Worm (Caenorhabditis elegans) whole organism, L3 larva: ENCODE data around the gene C08F1.6.

ENCODE experiments used
- aly-2 ChIP-seq: fragments of 150-350 bp; optimal IDR thresholded peaks from 2 replicates; lab custom pipeline; 2014; ENCODE audit warnings: missing biosample characterization, missing genetic modification characterization
- ama-1 ChIP-seq: fragments of 150-350 bp; optimal IDR thresholded peaks from 2 replicates; lab custom pipeline; 2018
- ceh-16 ChIP-seq: sonication (generic microtip); optimal IDR thresholded peaks from 2 replicates; lab custom pipeline; 2017; ENCODE audit warnings: missing biosample characterization, missing genetic modification characterization
- ceh-9 ChIP-seq: sonication (generic microtip); optimal IDR thresholded peaks from 2 replicates; lab custom pipeline; 2018; ENCODE audit warnings: missing biosample characterization, missing genetic modification characterization
- daf-12 ChIP-seq: fragments of 150-350 bp; optimal IDR thresholded peaks from 2 replicates; lab custom pipeline; 2014; ENCODE audit warnings: missing biosample characterization, missing genetic modification reagents, missing genetic modification characterization
- egl-27 ChIP-seq: sonication (generic microtip); optimal IDR thresholded peaks from 4 replicates; lab custom pipeline; 2017; ENCODE audit warnings: missing biosample characterization, missing genetic modification reagents, missing genetic modification characterization
- egl-5 ChIP-seq: fragments of 150-350 bp; optimal IDR thresholded peaks from 2 replicates; lab custom pipeline; 2017; ENCODE audit warnings: missing biosample characterization, missing genetic modification reagents, missing genetic modification characterization, inconsistent platforms
- elt-2 ChIP-seq: sonication (generic microtip); optimal IDR thresholded peaks from 2 replicates; lab custom pipeline; 2016; ENCODE audit warnings: missing genetic modification reagents, mild to moderate bottlenecking, missing genetic modification characterization, missing compliant biosample characterization
- elt-3 ChIP-seq, 3 experiments: fragments of 150-350 bp in 1 of 3; sonication (generic microtip) in 2 of 3; optimal IDR thresholded peaks; 2 replicates in 2 of 3; 4 replicates in 1 of 3; lab custom pipeline; 2014 to 2017; ENCODE audit warnings: missing biosample characterization in 3 of 3, missing genetic modification characterization in 3 of 3
- eor-1 ChIP-seq, 2 experiments: fragments of 150-350 bp; optimal IDR thresholded peaks; 2 replicates each; lab custom pipeline; 2014 to 2018; ENCODE audit warnings: missing biosample characterization in 2 of 2, missing genetic modification characterization in 2 of 2
- fkh-10 ChIP-seq: sonication (generic microtip); optimal IDR thresholded peaks from 2 replicates; lab custom pipeline; 2017; ENCODE audit warnings: missing biosample characterization, missing genetic modification reagents, missing genetic modification characterization
- fkh-2 ChIP-seq: fragments of 150-350 bp; optimal IDR thresholded peaks from 2 replicates; lab custom pipeline; 2014; ENCODE audit warnings: missing biosample characterization, missing genetic modification reagents, missing genetic modification characterization
- fos-1 ChIP-seq: fragments of 150-350 bp; optimal IDR thresholded peaks from 2 replicates; lab custom pipeline; 2014; ENCODE audit warnings: missing biosample characterization, missing genetic modification characterization
- hmg-11 ChIP-seq: sonication (generic microtip); optimal IDR thresholded peaks from 2 replicates; lab custom pipeline; 2016; ENCODE audit warnings: missing genetic modification characterization, missing compliant biosample characterization
- lin-39 ChIP-seq: fragments of 150-350 bp; optimal IDR thresholded peaks from 2 replicates; lab custom pipeline; 2018; ENCODE audit warnings: missing biosample characterization, missing genetic modification reagents, missing genetic modification characterization
- lsy-12 ChIP-seq: sonication (generic microtip); optimal IDR thresholded peaks from 2 replicates; lab custom pipeline; 2016; ENCODE audit warnings: mild to moderate bottlenecking, missing genetic modification characterization, missing compliant biosample characterization
- mdl-1 ChIP-seq: fragments of 150-350 bp; optimal IDR thresholded peaks from 2 replicates; lab custom pipeline; 2014; ENCODE audit warnings: missing biosample characterization, missing genetic modification characterization
- mml-1 ChIP-seq: fragments of 150-350 bp; sonication (generic microtip); optimal IDR thresholded peaks from 3 replicates; lab custom pipeline; 2014; ENCODE audit warnings: missing biosample characterization, missing genetic modification characterization
- nfya-1 ChIP-seq: sonication (generic microtip); optimal IDR thresholded peaks from 2 replicates; lab custom pipeline; 2017; ENCODE audit warnings: missing genetic modification characterization, mild to moderate bottlenecking, missing compliant biosample characterization, antibody characterized with exemption, moderate library complexity; ENCODE audit not compliant: insufficient read depth
- nhr-12 ChIP-seq: fragments of 150-350 bp; optimal IDR thresholded peaks from 2 replicates; lab custom pipeline; 2014; ENCODE audit warnings: missing biosample characterization, missing genetic modification characterization
- nhr-23 ChIP-seq: fragments of 150-350 bp; optimal IDR thresholded peaks from 2 replicates; lab custom pipeline; 2014; ENCODE audit warnings: missing biosample characterization, missing genetic modification reagents, missing genetic modification characterization
- nhr-237 ChIP-seq: fragments of 150-350 bp; optimal IDR thresholded peaks from 2 replicates; lab custom pipeline; 2014; ENCODE audit warnings: missing biosample characterization, missing genetic modification characterization
- nhr-25 ChIP-seq: sonication (generic microtip); optimal IDR thresholded peaks from 2 replicates; lab custom pipeline; 2017; ENCODE audit warnings: missing biosample characterization, missing genetic modification characterization
- nhr-28 ChIP-seq: fragments of 150-350 bp; optimal IDR thresholded peaks from 2 replicates; lab custom pipeline; 2014; ENCODE audit warnings: missing biosample characterization, missing genetic modification characterization
- nhr-43 ChIP-seq: sonication (generic microtip); optimal IDR thresholded peaks from 2 replicates; lab custom pipeline; 2016; ENCODE audit warnings: mild to moderate bottlenecking, missing genetic modification characterization, missing compliant biosample characterization; ENCODE audit not compliant: poor library complexity, severe bottlenecking
- nhr-76 ChIP-seq: fragments of 150-350 bp; sonication (generic microtip); optimal IDR thresholded peaks from 5 replicates; lab custom pipeline; 2014; ENCODE audit warnings: missing biosample characterization, missing genetic modification characterization
- nhr-77 ChIP-seq: fragments of 150-350 bp; optimal IDR thresholded peaks from 2 replicates; lab custom pipeline; 2014; ENCODE audit warnings: missing biosample characterization, missing genetic modification characterization
- pha-4 ChIP-seq: fragments of 150-350 bp; optimal IDR thresholded peaks from 2 replicates; lab custom pipeline; 2014; ENCODE audit warnings: missing biosample characterization, missing genetic modification reagents, missing genetic modification characterization
- pqm-1 ChIP-seq: fragments of 150-350 bp; optimal IDR thresholded peaks from 2 replicates; lab custom pipeline; 2017; ENCODE audit warnings: missing biosample characterization, missing genetic modification characterization, inconsistent platforms
- skn-1 ChIP-seq: fragments of 150-350 bp; optimal IDR thresholded peaks from 2 replicates; lab custom pipeline; 2014; ENCODE audit warnings: missing biosample characterization, missing genetic modification characterization
- snpc-4 ChIP-seq: fragments of 150-350 bp; optimal IDR thresholded peaks from 2 replicates; lab custom pipeline; 2014; ENCODE audit warnings: missing biosample characterization, missing genetic modification characterization
- unc-39 ChIP-seq: sonication (generic microtip); optimal IDR thresholded peaks from 4 replicates; lab custom pipeline; 2017; ENCODE audit warnings: missing biosample characterization, missing genetic modification characterization
- ztf-11 ChIP-seq: fragments of 150-350 bp; optimal IDR thresholded peaks from 2 replicates; lab custom pipeline; 2014; ENCODE audit warnings: missing biosample characterization, missing genetic modification characterization
- ztf-4 ChIP-seq: fragments of 150-350 bp; optimal IDR thresholded peaks from 2 replicates; lab custom pipeline; 2014; ENCODE audit warnings: missing biosample characterization, missing genetic modification characterization

Gene C08F1.6

ce11 chrII:1767458-1767857 lies 20.5 kb downstream of the C08F1.6 start:
- TF ChIP-seq pqm-1 (tag; lab: Kevin White, UChicago) (peak; percentile 39), elt-2 (tag; lab: Kevin White, UChicago) (peak; percentile 75)

DNA sequence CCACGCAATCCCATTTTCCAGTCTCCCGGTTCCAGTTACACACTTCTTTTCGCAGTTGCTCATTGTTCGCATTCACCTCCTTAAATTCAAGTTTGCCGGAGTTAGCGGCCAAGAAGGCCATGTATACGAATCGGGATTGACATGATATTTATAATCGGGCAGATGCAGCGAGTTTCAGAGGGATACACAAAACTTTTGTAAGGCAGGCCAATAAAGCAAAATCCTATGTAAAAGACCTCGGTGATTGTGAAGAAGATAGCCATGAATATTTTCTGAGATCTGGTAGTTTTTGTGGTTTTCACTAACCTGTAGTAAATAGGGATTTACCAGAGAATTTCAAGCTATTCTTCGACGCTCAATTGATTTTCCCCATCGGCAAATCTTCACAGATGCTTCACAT lies 21.3 kb downstream of the C08F1.6 start:
- no peak for TF ChIP-seq ama-1 (lab: Kevin White, UChicago)
- TF ChIP-seq egl-27 (tag; lab: Kevin White, UChicago), result no peak
- no peak for TF ChIP-seq nhr-25
- no peak for TF ChIP-seq skn-1 (tag; lab: Kevin White, UChicago)
- TF ChIP-seq egl-5 (tag; lab: Kevin White, UChicago), result no peak
- no peak for TF ChIP-seq nhr-77
- TF ChIP-seq nfya-1 (tag; lab: Kevin White, UChicago), result no peak
- no peak for TF ChIP-seq aly-2 (tag; lab: Kevin White, UChicago)
- TF ChIP-seq nhr-43 (tag; lab: Kevin White, UChicago), result no peak
- TF ChIP-seq fkh-2, result no peak
- no peak for TF ChIP-seq nhr-237 (tag; lab: Kevin White, UChicago)
- no peak for TF ChIP-seq fkh-10 (GFP tag; lab: Kevin White, UChicago)
- no peak for TF ChIP-seq mdl-1

ce11 chrII:1763072-1763471 lies 24.9 kb downstream of the C08F1.6 start, which contains the start of gene math-28:
Gene math-28, plus strand, starts transcription at chrII:1763372.
- TF ChIP-seq ztf-4 (tag; lab: Kevin White, UChicago) (no peak), eor-1 (tag; optimal IDR thresholded peaks at IDR 0.05; lab: Kevin White, UChicago) (no peak), ceh-16 (tag; lab: Kevin White, UChicago) (no peak), pha-4 (no peak)

- TF ChIP-seq hmg-11 (tag; lab: Kevin White, UChicago), result no peak
- TF ChIP-seq nhr-12 (tag; lab: Kevin White, UChicago), result no peak
- TF ChIP-seq ztf-11, result no peak
- no peak for TF ChIP-seq nhr-76 (tag; lab: Kevin White, UChicago)
- no peak for TF ChIP-seq fkh-2
- TF ChIP-seq lsy-12 (tag; lab: Kevin White, UChicago), result no peak
- TF ChIP-seq pha-4, result no peak
- no peak for TF ChIP-seq nhr-28 (tag; lab: Kevin White, UChicago)
- TF ChIP-seq nhr-237 (tag; lab: Kevin White, UChicago), result no peak
- TF ChIP-seq elt-2 (tag; lab: Kevin White, UChicago), result no peak
- no peak for TF ChIP-seq nhr-25
- no peak for TF ChIP-seq fos-1 (tag; lab: Kevin White, UChicago)
- TF ChIP-seq mml-1, result no peak
- TF ChIP-seq pqm-1 (tag; lab: Kevin White, UChicago), result no peak
- TF ChIP-seq daf-12 (tag; lab: Kevin White, UChicago), result no peak
- no peak for TF ChIP-seq nhr-43 (tag; lab: Kevin White, UChicago)
- no peak for TF ChIP-seq nhr-23
- TF ChIP-seq lin-39 (tag; lab: Kevin White, UChicago), result no peak
- no peak for TF ChIP-seq ceh-9 (tag; lab: Kevin White, UChicago)
These were observed 26.4 kb downstream of the C08F1.6 start, which contains the start of gene F36H5.4 for ce11 chrII:1761564-1761963. Gene F36H5.4, plus strand, starts transcription at chrII:1761864.

DNA sequence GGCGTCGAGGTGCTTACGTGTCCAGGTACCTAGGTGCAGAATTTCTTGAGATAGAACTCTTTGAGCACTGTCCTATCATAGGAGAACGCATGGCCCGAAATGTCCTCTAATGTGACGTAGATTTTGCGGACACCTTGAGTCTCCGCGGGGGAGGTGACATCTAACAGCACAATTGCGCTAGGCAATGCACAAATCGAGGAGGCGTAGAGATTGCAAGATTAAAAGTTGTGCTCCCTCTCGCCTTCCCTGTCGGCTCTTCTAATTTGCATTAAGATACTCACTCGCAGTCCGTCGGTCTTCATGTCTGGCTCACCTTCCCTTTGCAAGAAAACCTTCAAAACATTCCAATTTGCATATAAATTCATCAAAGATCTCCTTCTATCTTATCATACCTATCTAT lies 28.4 kb downstream of the C08F1.6 start, which contains the start of gene F36H5.18:
Gene F36H5.18 (plus strand): TSS at position 301 of the 400 bp plus-strand sequence.
- TF ChIP-seq pqm-1 (tag; lab: Kevin White, UChicago) (no peak), elt-2 (tag; lab: Kevin White, UChicago) (no peak), elt-3 (tag; optimal IDR thresholded peaks at IDR 0.05; lab: Kevin White, UChicago) (no peak), fos-1 (tag; lab: Kevin White, UChicago) (no peak), mdl-1 (no peak), snpc-4 (no peak), unc-39 (tag; lab: Kevin White, UChicago) (no peak)
